Fruit fly (Drosophila melanogaster): ENCODE data around the gene CG4115.

DNA sequence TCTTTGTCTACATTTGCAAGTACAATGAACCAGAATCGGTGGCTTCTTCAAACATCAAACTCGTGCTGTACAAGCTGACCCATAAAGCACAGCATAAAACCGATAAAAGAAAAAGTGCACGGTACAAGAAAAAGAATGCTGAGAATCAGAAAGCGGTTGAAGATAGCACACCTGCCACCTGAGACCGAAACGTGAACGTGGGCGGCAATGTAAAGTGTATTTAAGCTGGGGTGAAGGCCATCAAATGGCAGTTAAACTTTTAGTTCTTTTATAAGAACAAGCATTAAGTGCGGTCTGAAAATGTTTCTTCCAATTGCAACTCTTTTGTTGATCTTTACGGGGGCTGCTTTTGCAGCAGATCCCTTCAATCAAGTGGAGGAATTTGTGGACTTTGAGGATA lies 48.8 kb upstream of the CG4115 start, which contains the start of gene CG4066:
- no peak for TF ChIP-seq psq (optimal IDR thresholded peaks at IDR 0.05)
- TF ChIP-seq usp (GFP tag; optimal IDR thresholded peaks at IDR 0.05) = no peak
- no peak for TF ChIP-seq EcR (GFP tag; optimal IDR thresholded peaks at IDR 0.05)
